Fruit fly (Drosophila melanogaster) whole organism, embryonic: ENCODE data around the gene Aps.

Experiments used
- CG10543 ChIP-seq: fragments of 200-800 bp; sonication (Bioruptor generic); optimal IDR thresholded peaks from 3 replicates; lab custom pipeline; 2017; ENCODE audit warnings: missing biosample characterization, mild to moderate bottlenecking, missing genetic modification characterization, moderate library complexity
- CG10979 ChIP-seq: fragments of 200-800 bp; sonication (Bioruptor generic); optimal IDR thresholded peaks from 2 replicates; lab custom pipeline; 2018; ENCODE audit warnings: missing biosample characterization, mild to moderate bottlenecking, missing genetic modification characterization, moderate library complexity
- CG12942 ChIP-seq: fragments of 200-800 bp; sonication (Bioruptor generic); optimal IDR thresholded peaks from 3 replicates; lab custom pipeline; 2016; ENCODE audit warnings: missing biosample characterization, missing genetic modification characterization
- CG15601 ChIP-seq: fragments of 200-800 bp; sonication (Bioruptor generic); optimal IDR thresholded peaks from 3 replicates; lab custom pipeline; 2019; ENCODE audit warnings: missing biosample characterization, mild to moderate bottlenecking, missing genetic modification characterization, moderate library complexity
- CG1603 ChIP-seq: fragments of 200-800 bp; sonication (Bioruptor generic); optimal IDR thresholded peaks from 2 replicates; lab custom pipeline; 2019; ENCODE audit warnings: missing biosample characterization, mild to moderate bottlenecking, missing genetic modification characterization, moderate library complexity
- CG16863 ChIP-seq: fragments of 200-800 bp; sonication (Bioruptor generic); optimal IDR thresholded peaks from 3 replicates; lab custom pipeline; 2016; ENCODE audit warnings: missing biosample characterization, missing genetic modification characterization
- CG31365 ChIP-seq: fragments of 200-800 bp; sonication (Bioruptor generic); optimal IDR thresholded peaks from 2 replicates; lab custom pipeline; 2018; ENCODE audit warnings: missing biosample characterization, mild to moderate bottlenecking, missing genetic modification characterization
- CG6683 ChIP-seq: fragments of 200-800 bp; sonication (Bioruptor generic); optimal IDR thresholded peaks from 2 replicates; lab custom pipeline; 2017; ENCODE audit warnings: missing biosample characterization, mild to moderate bottlenecking, missing genetic modification characterization, missing genetic modification reagents
- CG7271 ChIP-seq: fragments of 200-800 bp; sonication (Bioruptor generic); optimal IDR thresholded peaks from 2 replicates; lab custom pipeline; 2018; ENCODE audit warnings: missing biosample characterization, mild to moderate bottlenecking, missing genetic modification characterization, moderate library complexity
- CG7556 ChIP-seq: fragments of 200-800 bp; sonication (Bioruptor generic); optimal IDR thresholded peaks from 2 replicates; lab custom pipeline; 2017; ENCODE audit warnings: missing biosample characterization, mild to moderate bottlenecking, missing genetic modification characterization
- CG8359 ChIP-seq: fragments of 200-800 bp; sonication (Bioruptor generic); optimal IDR thresholded peaks from 2 replicates; lab custom pipeline; 2017; ENCODE audit warnings: missing biosample characterization, mild to moderate bottlenecking, missing genetic modification characterization, borderline replicate concordance
- CG8765 ChIP-seq: fragments of 200-800 bp; sonication (Bioruptor generic); IDR thresholded peaks from 2 replicates; pipeline ENCODE4 v1.3.6; 2022; ENCODE audit warnings: missing biosample characterization, missing genetic modification characterization
- Chrac-16 ChIP-seq: fragments of 200-800 bp; sonication (Bioruptor generic); optimal IDR thresholded peaks from 3 replicates; lab custom pipeline; 2016; ENCODE audit warnings: missing biosample characterization, missing genetic modification characterization
- Dad ChIP-seq: fragments of 200-800 bp; sonication (Bioruptor generic); optimal IDR thresholded peaks from 3 replicates; lab custom pipeline; 2016; ENCODE audit warnings: missing biosample characterization, missing genetic modification characterization
- Deaf1 ChIP-seq: fragments of 200-800 bp; optimal IDR thresholded peaks from 3 replicates; lab custom pipeline; 2019; ENCODE audit warnings: missing biosample characterization, mild to moderate bottlenecking, missing genetic modification characterization, moderate library complexity
- HHEX ChIP-seq: fragments of 200-800 bp; sonication (Bioruptor generic); optimal IDR thresholded peaks from 3 replicates; lab custom pipeline; 2017; ENCODE audit warnings: missing biosample characterization, mild to moderate bottlenecking, missing genetic modification characterization, missing genetic modification reagents
- Hsf ChIP-seq: fragments of 200-800 bp; sonication (Bioruptor generic); optimal IDR thresholded peaks from 3 replicates; lab custom pipeline; 2016; ENCODE audit warnings: missing biosample characterization, missing genetic modification characterization
- Nf-YB ChIP-seq: fragments of 200-800 bp; sonication (Bioruptor generic); optimal IDR thresholded peaks from 3 replicates; lab custom pipeline; 2019; ENCODE audit warnings: missing biosample characterization, mild to moderate bottlenecking, missing genetic modification characterization, moderate library complexity
- NfI ChIP-seq: fragments of 200-800 bp; sonication (Bioruptor generic); optimal IDR thresholded peaks from 3 replicates; lab custom pipeline; 2018; ENCODE audit warnings: missing biosample characterization, mild to moderate bottlenecking, missing genetic modification characterization, moderate library complexity
- Scr ChIP-seq: fragments of 200-800 bp; sonication (Bioruptor generic); IDR thresholded peaks from 2 replicates; pipeline ENCODE4 v1.3.6; 2022; ENCODE audit warnings: missing biosample characterization, missing genetic modification characterization; ENCODE audit not compliant: partially characterized antibody
- Sox102F ChIP-seq: fragments of 200-800 bp; sonication (Bioruptor generic); optimal IDR thresholded peaks from 2 replicates; lab custom pipeline; 2018; ENCODE audit warnings: missing biosample characterization, mild to moderate bottlenecking, missing genetic modification characterization, moderate library complexity
- Sry-β ChIP-seq: fragments of 200-800 bp; sonication (Bioruptor generic); optimal IDR thresholded peaks from 2 replicates; lab custom pipeline; 2018; ENCODE audit warnings: missing biosample characterization, mild to moderate bottlenecking, missing genetic modification characterization, moderate library complexity
- Tbp ChIP-seq: fragments of >200 bp; optimal IDR thresholded peaks from 2 replicates; lab custom pipeline; 2018; ENCODE audit warnings: missing biosample characterization, missing genetic modification characterization
- amos ChIP-seq: fragments of 200-800 bp; sonication (Bioruptor generic); IDR thresholded peaks from 2 replicates; pipeline ENCODE4 v1.3.6; 2022; ENCODE audit warnings: missing biosample characterization, missing genetic modification characterization; ENCODE audit not compliant: partially characterized antibody
- ato ChIP-seq: fragments of 200-800 bp; sonication (Bioruptor generic); IDR thresholded peaks from 2 replicates; pipeline ENCODE4 v1.3.6; 2022; ENCODE audit warnings: missing biosample characterization, missing genetic modification characterization; ENCODE audit not compliant: partially characterized antibody
- br ChIP-seq: fragments of >200 bp; optimal IDR thresholded peaks from 2 replicates; lab custom pipeline; 2017
- cad ChIP-seq: fragments of >200 bp; optimal IDR thresholded peaks from 2 replicates; lab custom pipeline; 2017; ENCODE audit warnings: missing biosample characterization, missing genetic modification characterization
- cato ChIP-seq: fragments of 200-800 bp; sonication (Bioruptor generic); optimal IDR thresholded peaks from 2 replicates; lab custom pipeline; 2016; ENCODE audit warnings: missing biosample characterization, missing genetic modification characterization, borderline replicate concordance
- caup ChIP-seq: fragments of 200-800 bp; sonication (Bioruptor generic); optimal IDR thresholded peaks from 3 replicates; lab custom pipeline; 2017; ENCODE audit warnings: missing biosample characterization, mild to moderate bottlenecking, missing genetic modification characterization, moderate library complexity; ENCODE audit not compliant: severe bottlenecking
- ci ChIP-seq: fragments of 200-800 bp; sonication (Bioruptor generic); IDR thresholded peaks from 3 replicates; pipeline ENCODE4 v1.3.6; 2022; ENCODE audit warnings: missing biosample characterization, missing genetic modification characterization
- corto ChIP-seq: fragments of 200-800 bp; sonication (Bioruptor generic); optimal IDR thresholded peaks from 2 replicates; lab custom pipeline; 2016; ENCODE audit warnings: missing biosample characterization, mild to moderate bottlenecking, missing genetic modification characterization, moderate library complexity
- disco-r ChIP-seq: fragments of 200-800 bp; sonication (Bioruptor generic); optimal IDR thresholded peaks from 2 replicates; lab custom pipeline; 2016; ENCODE audit warnings: missing biosample characterization, missing genetic modification characterization
- dmrt11E ChIP-seq: fragments of 200-800 bp; sonication (Bioruptor generic); optimal IDR thresholded peaks from 3 replicates; lab custom pipeline; 2018; ENCODE audit warnings: missing biosample characterization, mild to moderate bottlenecking, missing genetic modification characterization, moderate library complexity
- dmrt99B ChIP-seq: fragments of 200-800 bp; sonication (Bioruptor generic); optimal IDR thresholded peaks from 2 replicates; lab custom pipeline; 2018; ENCODE audit warnings: missing biosample characterization, mild to moderate bottlenecking, missing genetic modification characterization, moderate library complexity
- eve ChIP-seq, 2 experiments: fragments of >200 bp; optimal IDR thresholded peaks; 2 replicates each; lab custom pipeline; 2017; ENCODE audit warnings: missing biosample characterization in 2 of 2, missing genetic modification characterization in 2 of 2
- exex ChIP-seq: fragments of 200-800 bp; sonication (Bioruptor generic); optimal IDR thresholded peaks from 4 replicates; lab custom pipeline; 2018; ENCODE audit warnings: missing biosample characterization, mild to moderate bottlenecking, missing genetic modification characterization, moderate library complexity
- gsb-n ChIP-seq: fragments of 200-800 bp; sonication (Bioruptor generic); optimal IDR thresholded peaks from 3 replicates; lab custom pipeline; 2018; ENCODE audit warnings: missing biosample characterization, mild to moderate bottlenecking, missing genetic modification characterization
- kay ChIP-seq: fragments of 200-800 bp; sonication (Bioruptor generic); optimal IDR thresholded peaks from 2 replicates; lab custom pipeline; 2016; ENCODE audit warnings: missing biosample characterization, missing genetic modification characterization
- nerfin-2 ChIP-seq: fragments of 200-800 bp; sonication (Bioruptor generic); IDR thresholded peaks from 2 replicates; pipeline ENCODE4 v1.3.6; 2022; ENCODE audit warnings: missing biosample characterization, missing genetic modification characterization; ENCODE audit not compliant: partially characterized antibody
- prd ChIP-seq, 3 experiments: fragments of >200 bp in 2 of 3; fragments of 200-800 bp in 1 of 3; sonication (Bioruptor generic) in 1 of 3; optimal IDR thresholded peaks in 2 of 3; IDR thresholded peaks in 1 of 3; 2 replicates in 2 of 3; 3 replicates in 1 of 3; pipeline versions ENCODE4 v1.3.6 to Lab custom; 2017 to 2022; ENCODE audit warnings: missing biosample characterization in 1 of 3, missing genetic modification characterization in 1 of 3
- ro ChIP-seq: fragments of 200-800 bp; sonication (Bioruptor generic); IDR thresholded peaks from 2 replicates; pipeline ENCODE4 v1.3.6; 2022; ENCODE audit warnings: missing biosample characterization, missing genetic modification characterization
- sens ChIP-seq: fragments of 200-800 bp; sonication (Bioruptor generic); peaks from one replicate; lab custom pipeline; 2016; ENCODE audit warnings: missing biosample characterization, missing genetic modification characterization
- sim ChIP-seq: fragments of 200-800 bp; sonication (Bioruptor generic); IDR thresholded peaks from 2 replicates; pipeline ENCODE4 v1.3.6; 2022; ENCODE audit warnings: missing biosample characterization, missing genetic modification characterization
- sisA ChIP-seq: fragments of 200-800 bp; sonication (Bioruptor generic); IDR thresholded peaks from 2 replicates; pipeline ENCODE4 v1.3.6; 2022; ENCODE audit warnings: missing biosample characterization, missing genetic modification characterization
- slou ChIP-seq: fragments of 200-800 bp; sonication (Bioruptor generic); optimal IDR thresholded peaks from 3 replicates; lab custom pipeline; 2016; ENCODE audit warnings: missing biosample characterization, missing genetic modification characterization
- stwl ChIP-seq: fragments of 200-800 bp; sonication (Bioruptor generic); optimal IDR thresholded peaks from 3 replicates; lab custom pipeline; 2018; ENCODE audit warnings: missing biosample characterization, mild to moderate bottlenecking, missing genetic modification characterization, moderate library complexity
- trem ChIP-seq: fragments of 200-800 bp; optimal IDR thresholded peaks from 3 replicates; lab custom pipeline; 2019; ENCODE audit warnings: missing biosample characterization, mild to moderate bottlenecking, missing genetic modification characterization, moderate library complexity

Gene Aps

dm6 chr3L:10855419-10856213 is 43.3 kb downstream of the Aps start (continued):
- TF ChIP-seq trem (tag; lab: Kevin White, UChicago) (peak; percentile 92), HHEX (GFP tag; lab: Kevin White, UChicago) (peak; percentile 86), caup (peak; percentile 80), NfI (GFP tag; lab: Kevin White, UChicago) (peak; percentile 82), Hsf (GFP tag; lab: Kevin White, UChicago) (peak; percentile 21), nerfin-2 (GFP tag; lab: Robert Waterston, UW) (no peak), cad (GFP tag; lab: Kevin White, UChicago) (no peak), sim (GFP tag; lab: Robert Waterston, UW) (peak; percentile 34; the same call in 1 of the 2 replicates), amos (0 out of 2 replicates have a peak, but pooled peaks have one; percentile 5), Deaf1 (tag; lab: Kevin White, UChicago) (peak; percentile 48), CG15601 (tag; lab: Kevin White, UChicago) (peak; percentile 85), dmrt11E (tag; lab: Kevin White, UChicago) (peak; percentile 93), CG10543 (GFP tag; lab: Kevin White, UChicago) (peak; percentile 79), CG6683 (GFP tag; lab: Kevin White, UChicago) (peak; percentile 82), ci (GFP tag; lab: Robert Waterston, UW) (peak; percentile 81; the same call in 2 of the 3 replicates), CG7271 (tag; lab: Kevin White, UChicago) (peak; percentile 63), CG8765 (GFP tag; lab: Robert Waterston, UW) (peak; percentile 85), CG8359 (GFP tag; lab: Kevin White, UChicago) (peak; percentile 81), Dad (GFP tag; lab: Kevin White, UChicago) (peak; percentile 23), eve (GFP tag; optimal IDR thresholded peaks at IDR 0.05; lab: Kevin White, UChicago) (peak in 1 of 2 experiments; percentile 28), Nf-YB (GFP tag; lab: Kevin White, UChicago) (peak; percentile 73), CG7556 (peak; percentile 95), CG12942 (GFP tag; lab: Kevin White, UChicago) (peak; percentile 64), sisA (GFP tag; lab: Robert Waterston, UW) (peak; percentile 89), stwl (tag; lab: Kevin White, UChicago) (peak; percentile 43), Chrac-16 (GFP tag; lab: Kevin White, UChicago) (peak; percentile 88), ato (0 out of 2 replicates have a peak, but pooled peaks have one; percentile 21), Scr (GFP tag; lab: Robert Waterston, UW) (no peak), corto (GFP tag; lab: Kevin White, UChicago) (peak; percentile 78), CG16863 (no peak), disco-r (no peak), CG31365 (tag; lab: Kevin White, UChicago) (no peak), sens (GFP tag; lab: Kevin White, UChicago) (peak; percentile 74), Tbp (no peak), slou (GFP tag; lab: Kevin White, UChicago) (peak; percentile 11), kay (GFP tag; lab: Kevin White, UChicago) (peak; percentile 11), CG10979 (tag; lab: Kevin White, UChicago) (peak; percentile 92), br (lab: Kevin White, UChicago) (no peak), Sox102F (GFP tag; lab: Kevin White, UChicago) (peak; percentile 87), CG1603 (tag; lab: Kevin White, UChicago) (peak; percentile 51), ro (GFP tag; lab: Robert Waterston, UW) (peak; percentile 88), prd (optimal IDR thresholded peaks at IDR 0.05; lab: Kevin White, UChicago) (no peak), prd (GFP tag; IDR thresholded peaks at IDR 0.05; lab: Robert Waterston, UW) (peak; percentile 95), dmrt99B (tag; lab: Kevin White, UChicago) (peak; percentile 97), Sry-β (GFP tag; lab: Kevin White, UChicago) (peak; percentile 6), cato (GFP tag; lab: Kevin White, UChicago) (peak; percentile 63), gsb-n (tag; lab: Kevin White, UChicago) (peak; percentile 90), exex (tag; lab: Kevin White, UChicago) (peak; percentile 45)
